Worm (Caenorhabditis elegans) whole organism, mixed stage, embryonic: ENCODE results near the gene M110.10.

Experiments used
- M03D4.4 ChIP-seq: sonication (generic microtip); optimal IDR thresholded peaks from 2 replicates; lab custom pipeline; 2017; ENCODE audit warnings: mild to moderate bottlenecking, missing genetic modification characterization, missing compliant biosample characterization
- bed-3 ChIP-seq: fragments of 200-800 bp; sonication (Bioruptor generic); optimal IDR thresholded peaks from 3 replicates; lab custom pipeline; 2018; ENCODE audit warnings: mild to moderate bottlenecking, missing genetic modification characterization, moderate library complexity, missing compliant biosample characterization
- blmp-1 ChIP-seq: fragments of 150-350 bp; optimal IDR thresholded peaks from 2 replicates; lab custom pipeline; 2014; ENCODE audit warnings: missing biosample characterization, missing genetic modification characterization
- ceh-39 ChIP-seq: fragments of 150-350 bp; optimal IDR thresholded peaks from 2 replicates; lab custom pipeline; 2014; ENCODE audit warnings: missing biosample characterization, missing genetic modification characterization
- ceh-43 ChIP-seq: fragments of 200-800 bp; sonication (Bioruptor generic); optimal IDR thresholded peaks from 2 replicates; lab custom pipeline; 2018; ENCODE audit warnings: mild to moderate bottlenecking, missing genetic modification characterization, moderate library complexity, missing compliant biosample characterization
- ceh-83 ChIP-seq: fragments of 200-800 bp; sonication (Bioruptor generic); optimal IDR thresholded peaks from 2 replicates; lab custom pipeline; 2018; ENCODE audit warnings: mild to moderate bottlenecking, missing genetic modification characterization, missing compliant biosample characterization
- ces-1 ChIP-seq: fragments of 150-350 bp; optimal IDR thresholded peaks from 2 replicates; lab custom pipeline; 2014; ENCODE audit warnings: missing biosample characterization, missing genetic modification reagents, missing genetic modification characterization
- cnd-1 ChIP-seq: fragments of 200-800 bp; sonication (Bioruptor generic); optimal IDR thresholded peaks from 2 replicates; lab custom pipeline; 2018; ENCODE audit warnings: mild to moderate bottlenecking, missing genetic modification characterization, missing compliant biosample characterization
- drap-1 ChIP-seq: fragments of 200-800 bp; sonication (Bioruptor generic); optimal IDR thresholded peaks from 3 replicates; lab custom pipeline; 2018; ENCODE audit warnings: mild to moderate bottlenecking, missing genetic modification characterization, missing compliant biosample characterization
- elt-3 ChIP-seq: fragments of 150-350 bp; optimal IDR thresholded peaks from 2 replicates; lab custom pipeline; 2014; ENCODE audit warnings: missing biosample characterization, missing genetic modification characterization
- flh-1 ChIP-seq: fragments of 200-800 bp; sonication (Bioruptor generic); optimal IDR thresholded peaks from 2 replicates; lab custom pipeline; 2018; ENCODE audit warnings: mild to moderate bottlenecking, missing genetic modification characterization, moderate library complexity, missing compliant biosample characterization
- ham-2 ChIP-seq: fragments of 200-800 bp; sonication (Bioruptor generic); optimal IDR thresholded peaks from 2 replicates; lab custom pipeline; 2018; ENCODE audit warnings: mild to moderate bottlenecking, missing genetic modification characterization, missing compliant biosample characterization
- hlh-1 ChIP-seq: fragments of 150-350 bp; optimal IDR thresholded peaks from 2 replicates; lab custom pipeline; 2014; ENCODE audit warnings: missing biosample characterization, missing genetic modification reagents, missing genetic modification characterization
- lsy-2 ChIP-seq: fragments of 150-350 bp; optimal IDR thresholded peaks from 2 replicates; lab custom pipeline; 2014; ENCODE audit warnings: missing biosample characterization, missing genetic modification characterization
- mab-5 ChIP-seq: fragments of 150-350 bp; optimal IDR thresholded peaks from 2 replicates; lab custom pipeline; 2014; ENCODE audit warnings: missing biosample characterization, missing genetic modification characterization
- mep-1 ChIP-seq: fragments of 150-350 bp; optimal IDR thresholded peaks from 2 replicates; lab custom pipeline; 2017; ENCODE audit warnings: missing biosample characterization, missing genetic modification reagents, missing genetic modification characterization, inconsistent platforms
- mls-2 ChIP-seq: sonication (generic microtip); optimal IDR thresholded peaks from 2 replicates; lab custom pipeline; 2016; ENCODE audit warnings: mild to moderate bottlenecking, missing genetic modification characterization, moderate library complexity, missing compliant biosample characterization
- nhr-12 ChIP-seq: fragments of 150-350 bp; optimal IDR thresholded peaks from 2 replicates; lab custom pipeline; 2014; ENCODE audit warnings: missing biosample characterization, missing genetic modification characterization
- nhr-237 ChIP-seq: fragments of 150-350 bp; optimal IDR thresholded peaks from 2 replicates; lab custom pipeline; 2014; ENCODE audit warnings: missing biosample characterization, missing genetic modification characterization
- nhr-28 ChIP-seq: fragments of 150-350 bp; optimal IDR thresholded peaks from 2 replicates; lab custom pipeline; 2014; ENCODE audit warnings: missing biosample characterization, missing genetic modification characterization
- nhr-76 ChIP-seq: sonication (generic microtip); optimal IDR thresholded peaks from 2 replicates; lab custom pipeline; 2017; ENCODE audit warnings: missing biosample characterization, missing genetic modification characterization
- pha-4 ChIP-seq: fragments of 150-350 bp; optimal IDR thresholded peaks from 2 replicates; lab custom pipeline; 2018; ENCODE audit warnings: missing biosample characterization, missing genetic modification reagents, missing genetic modification characterization
- sem-2 ChIP-seq: fragments of 200-800 bp; sonication (Bioruptor generic); optimal IDR thresholded peaks from 2 replicates; lab custom pipeline; 2018; ENCODE audit warnings: mild to moderate bottlenecking, missing genetic modification characterization, missing compliant biosample characterization
- snpc-4 ChIP-seq: fragments of 150-350 bp; optimal IDR thresholded peaks from 2 replicates; lab custom pipeline; 2014; ENCODE audit warnings: missing biosample characterization, missing genetic modification characterization
- sptf-1 ChIP-seq: sonication (generic microtip); optimal IDR thresholded peaks from 2 replicates; lab custom pipeline; 2017; ENCODE audit warnings: mild to moderate bottlenecking, missing genetic modification characterization, moderate library complexity, missing compliant biosample characterization
- tbx-8 ChIP-seq: fragments of 200-800 bp; sonication (Bioruptor generic); optimal IDR thresholded peaks from 2 replicates; lab custom pipeline; 2018; ENCODE audit warnings: mild to moderate bottlenecking, missing genetic modification characterization, moderate library complexity, missing compliant biosample characterization
- unc-120 ChIP-seq: sonication (generic microtip); optimal IDR thresholded peaks from 2 replicates; lab custom pipeline; 2017; ENCODE audit warnings: missing genetic modification characterization, missing compliant biosample characterization; ENCODE audit not compliant: poor library complexity, severe bottlenecking
- unc-62 ChIP-seq: fragments of 150-350 bp; optimal IDR thresholded peaks from 2 replicates; lab custom pipeline; 2014; ENCODE audit warnings: missing biosample characterization, missing genetic modification reagents, missing genetic modification characterization
- zip-8 ChIP-seq: fragments of 150-350 bp; optimal IDR thresholded peaks from 2 replicates; lab custom pipeline; 2014; ENCODE audit warnings: missing biosample characterization, missing genetic modification characterization
- ztf-11 ChIP-seq: fragments of 150-350 bp; optimal IDR thresholded peaks from 2 replicates; lab custom pipeline; 2014; ENCODE audit warnings: missing biosample characterization, missing genetic modification characterization

M110.10 gene

DNA sequence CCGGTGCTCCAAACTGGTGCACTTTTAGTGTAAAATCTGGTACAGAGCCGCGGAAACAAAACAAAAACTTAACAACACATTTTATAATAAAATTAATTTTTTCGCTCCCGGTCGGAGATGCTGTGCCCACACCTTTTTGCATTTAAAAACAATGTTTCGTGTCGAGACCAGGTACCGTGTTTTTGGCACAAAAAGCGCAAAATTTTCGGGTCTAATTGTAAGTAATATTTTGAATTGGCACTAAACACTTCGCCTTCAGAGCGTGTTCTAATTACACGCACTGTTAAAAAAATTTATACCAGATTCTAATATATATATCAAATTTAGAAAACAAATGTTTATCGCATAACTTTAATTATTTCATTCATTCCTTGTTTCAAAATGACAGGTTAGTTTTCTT lies 32.8 kb downstream of the M110.10 start, which contains the start of gene dylt-3:
Gene dylt-3, plus strand, starts transcription at position 301 of the 400 bp plus-strand sequence.
- TF ChIP-seq flh-1 (no peak), nhr-12 (tag; lab: Kevin White, UChicago) (no peak), ces-1 (no peak), sem-2 (GFP tag; lab: Kevin White, UChicago) (no peak), lsy-2 (no peak), pha-4 (tag; lab: Kevin White, UChicago) (no peak), elt-3 (tag; lab: Kevin White, UChicago) (no peak), mep-1 (tag; lab: Kevin White, UChicago) (no peak), M03D4.4 (tag; lab: Kevin White, UChicago) (no peak), bed-3 (GFP tag; lab: Kevin White, UChicago) (no peak), mls-2 (tag; lab: Kevin White, UChicago) (no peak), unc-120 (tag; lab: Kevin White, UChicago) (no peak), snpc-4 (tag; lab: Kevin White, UChicago) (no peak), ham-2 (GFP tag; lab: Kevin White, UChicago) (no peak), sptf-1 (tag; lab: Kevin White, UChicago) (no peak)

DNA sequence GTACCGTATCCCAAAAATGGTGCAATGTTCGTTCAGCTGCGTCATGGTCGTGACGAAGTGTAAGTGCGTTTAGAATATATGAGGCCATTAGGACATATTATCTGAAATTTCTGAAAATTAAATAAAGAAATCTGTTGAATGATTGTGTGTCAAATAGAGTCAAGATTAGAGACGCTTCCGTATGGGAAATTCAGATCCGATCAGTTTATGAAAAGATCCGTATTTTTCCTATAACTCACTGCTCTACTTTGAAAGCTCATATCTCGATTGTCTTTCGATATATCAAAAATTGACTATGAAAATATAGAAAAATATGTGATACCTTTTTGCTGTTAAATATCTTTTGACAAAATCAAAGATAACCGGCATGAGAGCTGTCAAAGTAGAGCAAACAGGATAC lies 34.0 kb downstream of the M110.10 start, which contains the start of gene T05C12.4:
Gene T05C12.4, minus strand, starts transcription at position 101 of the 400 bp plus-strand sequence.
- TF ChIP-seq elt-3 (tag; lab: Kevin White, UChicago) (no peak), ceh-39 (tag; lab: Kevin White, UChicago) (no peak), bed-3 (GFP tag; lab: Kevin White, UChicago) (no peak), drap-1 (GFP tag; lab: Kevin White, UChicago) (no peak), hlh-1 (tag; lab: Kevin White, UChicago) (no peak), blmp-1 (tag; lab: Kevin White, UChicago) (no peak), ceh-43 (GFP tag; lab: Kevin White, UChicago) (no peak), nhr-76 (no peak), zip-8 (tag; lab: Kevin White, UChicago) (no peak), mab-5 (tag; lab: Kevin White, UChicago) (no peak), pha-4 (tag; lab: Kevin White, UChicago) (no peak), nhr-28 (tag; lab: Kevin White, UChicago) (no peak), ces-1 (no peak), sptf-1 (tag; lab: Kevin White, UChicago) (no peak)

DNA sequence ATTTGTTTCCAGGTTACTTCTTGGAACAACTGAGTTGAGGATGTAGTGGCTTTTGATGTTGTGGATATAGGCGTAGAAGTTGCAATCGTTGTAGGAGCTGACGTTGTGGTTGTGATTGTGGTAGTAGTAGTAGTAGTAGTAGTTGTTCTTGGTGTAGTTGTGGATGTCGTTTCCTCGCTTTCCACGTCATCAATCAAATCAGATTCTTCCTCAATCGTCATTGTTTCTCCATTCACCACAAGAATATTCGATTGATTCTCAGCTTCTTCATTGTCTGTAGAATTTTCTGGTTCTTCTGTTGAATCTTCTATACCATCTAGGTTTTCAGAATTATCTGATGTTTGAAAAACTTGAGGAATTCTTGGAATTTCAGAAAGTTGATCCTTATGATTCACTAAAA lies 35.7 kb downstream of the M110.10 start:
- TF ChIP-seq zip-8 (tag; lab: Kevin White, UChicago) (no peak), snpc-4 (tag; lab: Kevin White, UChicago) (no peak), blmp-1 (tag; lab: Kevin White, UChicago) (no peak), unc-62 (GFP tag; lab: Kevin White, UChicago) (no peak), ztf-11 (tag; lab: Kevin White, UChicago) (no peak), nhr-76 (no peak), unc-120 (tag; lab: Kevin White, UChicago) (no peak), ceh-83 (GFP tag; lab: Kevin White, UChicago) (no peak), ces-1 (no peak), mls-2 (tag; lab: Kevin White, UChicago) (no peak), hlh-1 (tag; lab: Kevin White, UChicago) (no peak), cnd-1 (tag; lab: Kevin White, UChicago) (no peak), nhr-28 (tag; lab: Kevin White, UChicago) (no peak), nhr-237 (no peak)

DNA sequence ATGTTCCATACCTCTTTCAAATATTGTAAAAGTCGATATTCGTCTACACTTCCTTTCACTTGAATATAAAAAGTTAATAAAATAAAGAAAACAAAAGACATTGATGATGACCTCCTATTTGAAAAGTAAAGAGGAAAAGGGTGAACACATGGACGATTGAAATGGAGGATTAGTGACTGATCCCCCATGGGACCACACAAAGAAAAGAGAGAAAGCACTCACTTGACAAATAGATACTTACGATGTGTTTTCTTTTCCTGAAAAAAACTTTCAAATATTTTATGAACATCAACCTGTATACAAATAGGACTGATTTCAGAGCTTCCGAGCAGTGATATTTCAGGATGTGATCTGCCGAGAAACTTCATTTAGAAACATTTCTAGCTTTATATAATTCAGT lies 37.2 kb downstream of the M110.10 start, which contains the start of gene acr-14:
Gene acr-14, minus strand, starts transcription at position 101 of the 400 bp plus-strand sequence.
- no peak for TF ChIP-seq sptf-1 (tag; lab: Kevin White, UChicago)
- TF ChIP-seq ceh-83 (GFP tag; lab: Kevin White, UChicago): no peak

DNA sequence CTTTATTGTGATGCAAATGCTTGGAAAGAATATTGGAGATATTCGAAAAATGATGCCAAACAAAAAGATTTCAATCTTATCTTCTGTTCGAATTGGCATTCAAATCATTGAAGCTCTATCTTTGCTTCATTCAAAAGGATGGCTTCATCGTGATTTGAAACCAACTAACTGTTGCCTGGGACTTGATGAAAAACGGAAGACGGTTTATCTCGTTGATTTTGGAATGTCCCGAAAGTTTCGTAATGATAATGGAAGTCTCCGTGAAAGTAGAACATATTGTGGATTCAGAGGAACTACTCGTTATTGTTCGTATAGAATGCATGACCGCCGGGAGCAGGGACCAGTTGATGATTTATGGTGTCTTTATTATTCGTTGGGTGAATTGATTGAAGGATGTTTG lies 40.1 kb downstream of the M110.10 start:
- no peak for TF ChIP-seq lsy-2
- TF ChIP-seq tbx-8: no peak
- TF ChIP-seq unc-120 (tag; lab: Kevin White, UChicago): no peak
